Fruit fly (Drosophila melanogaster) whole organism, wandering third instar larva: ENCODE measurements around the gene obe.

Source experiments
- Dif ChIP-seq: fragments of 200-275, 200-300 bp; sonication (Bioruptor generic); optimal IDR thresholded peaks from 2 replicates; lab custom pipeline; 2018; ENCODE audit warnings: missing biosample characterization, missing genetic modification characterization; ENCODE audit not compliant: partially characterized antibody
- lola ChIP-seq: fragments of >200 bp; optimal IDR thresholded peaks from 2 replicates; lab custom pipeline; 2017; ENCODE audit warnings: missing biosample characterization, missing genetic modification characterization

dm6 chr3R:15482858-15483257 lies 3.0 kb upstream of the obe start, which contains the start of gene Rh6:
- TF ChIP-seq Dif (no peak), lola (GFP tag; lab: Kevin White, UChicago) (no peak)
